Fruit fly (Drosophila melanogaster) whole organism, prepupa: ENCODE data around the gene CG32712.

Experiments
- CG1621 ChIP-seq: fragments of 200-800 bp; sonication (Bioruptor generic); optimal IDR thresholded peaks from 3 replicates; lab custom pipeline; 2018; ENCODE audit warnings: missing biosample characterization, mild to moderate bottlenecking, missing genetic modification characterization
- CG16779 ChIP-seq: fragments of 200-800 bp; sonication (Bioruptor generic); optimal IDR thresholded peaks from 3 replicates; lab custom pipeline; 2017; ENCODE audit warnings: missing biosample characterization, mild to moderate bottlenecking, missing genetic modification characterization
- Ets21C ChIP-seq: fragments of 200-800 bp; sonication (Bioruptor generic); optimal IDR thresholded peaks from 3 replicates; lab custom pipeline; 2016; ENCODE audit warnings: missing biosample characterization, missing genetic modification characterization
- cyc ChIP-seq: fragments of 200-800 bp; sonication (Bioruptor generic); optimal IDR thresholded peaks from 3 replicates; lab custom pipeline; 2016; ENCODE audit warnings: missing biosample characterization, missing genetic modification characterization
- pdm3 ChIP-seq: fragments of 200-800 bp; sonication (Bioruptor generic); optimal IDR thresholded peaks from 3 replicates; lab custom pipeline; 2016; ENCODE audit warnings: missing biosample characterization, missing genetic modification characterization
- salr ChIP-seq, 2 experiments: fragments of 200-800 bp; sonication (Bioruptor generic); optimal IDR thresholded peaks; 3 replicates each; lab custom pipeline; 2016 to 2018; ENCODE audit warnings: missing biosample characterization in 2 of 2, missing genetic modification characterization in 2 of 2, mild to moderate bottlenecking in 1 of 2
- vri ChIP-seq: fragments of 200-800 bp; sonication (Bioruptor generic); optimal IDR thresholded peaks from 3 replicates; lab custom pipeline; 2016; ENCODE audit warnings: missing biosample characterization, mild to moderate bottlenecking, missing genetic modification characterization

dm6 chrX:8450214-8450904 is 16.8 kb upstream of the CG32712 start:
- no peak for TF ChIP-seq vri
- no peak for TF ChIP-seq CG16779 (tag; lab: Kevin White, UChicago)
- no peak for TF ChIP-seq Ets21C (GFP tag; lab: Kevin White, UChicago)
- TF ChIP-seq salr (GFP tag; optimal IDR thresholded peaks at IDR 0.05; lab: Kevin White, UChicago): no peak
- no peak for TF ChIP-seq pdm3 (GFP tag; lab: Kevin White, UChicago)
- TF ChIP-seq CG1621: no peak
- no peak for TF ChIP-seq cyc (GFP tag; lab: Kevin White, UChicago)
